Worm (Caenorhabditis elegans): ENCODE measurements around the gene hrg-1.

hrg-1 gene

DNA sequence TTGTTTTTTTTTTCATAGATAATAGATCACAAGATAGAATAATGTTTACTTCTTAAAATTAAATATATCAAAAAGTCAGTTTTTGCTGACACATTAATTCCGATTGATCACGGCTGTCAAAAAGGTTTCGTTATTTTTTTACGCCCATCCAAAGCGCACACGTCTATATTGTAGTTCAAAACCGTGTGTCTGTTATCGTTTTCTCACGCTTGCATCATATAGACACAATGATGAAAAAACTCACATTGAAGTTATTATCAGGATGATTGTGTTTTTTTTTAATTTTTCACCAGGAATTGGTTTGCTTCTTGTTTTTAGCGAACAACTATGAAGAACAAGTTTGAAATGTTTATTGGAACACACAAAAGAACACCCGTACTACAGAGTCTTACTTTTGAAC lies 8.3 kb downstream of the hrg-1 start (continued):
- TF ChIP-seq akir-1 (GFP tag; optimal IDR thresholded peaks at IDR 0.05), result no peak

- TF ChIP-seq nhr-27 (tag; optimal IDR thresholded peaks at IDR 0.05) (no peak), hmg-1.2 (GFP tag; IDR thresholded peaks at IDR 0.05) (no peak), C06A6.2 (GFP tag; conservative IDR thresholded peaks at IDR 0.05) (no peak), dpl-1 (GFP tag; optimal IDR thresholded peaks at IDR 0.05) (no peak), sdz-38 (tag; optimal IDR thresholded peaks at IDR 0.05) (no peak), lsy-27 (tag; optimal IDR thresholded peaks at IDR 0.05; ENCODE audit: borderline replicate concordance, insufficient read depth) (no peak), lir-1 (GFP tag; conservative IDR thresholded peaks at IDR 0.05) (no peak), ets-4 (GFP tag; optimal IDR thresholded peaks at IDR 0.05) (no peak), xnd-1 (tag; optimal IDR thresholded peaks at IDR 0.05) (no peak), madf-6 (GFP tag; IDR thresholded peaks at IDR 0.05) (no peak), Y53F4B.3 (GFP tag; IDR thresholded peaks at IDR 0.05) (no peak), hlh-12 (tag; optimal IDR thresholded peaks at IDR 0.05) (no peak), rec-8 (tag; optimal IDR thresholded peaks at IDR 0.05) (no peak), ztf-6 (GFP tag; IDR thresholded peaks at IDR 0.05) (no peak), lin-54 (GFP tag; optimal IDR thresholded peaks at IDR 0.05) (no peak), mel-28 (tag; optimal IDR thresholded peaks at IDR 0.05; ENCODE audit: borderline replicate concordance) (no peak), Y95B8A.8 (GFP tag; IDR thresholded peaks at IDR 0.05) (no peak)
Measured at ce11 chrX:4006966-4007365, 9.1 kb downstream of the hrg-1 start.

DNA sequence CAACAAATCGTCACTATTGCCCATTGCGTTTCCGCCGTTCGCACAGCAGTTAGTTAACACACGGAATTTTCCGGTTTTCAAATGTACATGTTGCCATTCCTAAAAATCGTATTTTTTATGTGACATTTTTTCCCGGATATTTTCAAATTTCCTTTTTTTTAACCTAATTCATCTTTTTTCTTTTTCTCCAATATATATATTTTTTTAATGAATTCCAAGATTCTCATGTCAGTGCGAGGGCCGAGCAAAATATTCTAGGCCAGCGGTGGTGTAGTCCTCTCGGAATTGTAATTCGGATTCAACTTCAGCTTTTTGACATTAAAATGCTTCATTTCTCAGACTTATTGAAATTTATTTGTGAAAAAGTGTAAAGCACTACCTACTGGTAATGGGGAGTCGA lies 11.0 kb downstream of the hrg-1 start, which contains the start of gene R02E12.4:
R02E12.4 (plus strand) TSS at position 301 of the 400 bp plus-strand sequence.
- TF ChIP-seq ceh-91 (GFP tag; IDR thresholded peaks at IDR 0.05) (no peak), lin-54 (GFP tag; optimal IDR thresholded peaks at IDR 0.05) (no peak), ceh-40 (GFP tag; IDR thresholded peaks at IDR 0.05) (no peak), egl-44 (GFP tag; IDR thresholded peaks at IDR 0.05) (no peak), F49E8.2 (tag; optimal IDR thresholded peaks at IDR 0.05; ENCODE audit: insufficient read depth) (no peak), madf-3 (GFP tag; IDR thresholded peaks at IDR 0.05) (no peak), F57C9.4 (tag; optimal IDR thresholded peaks at IDR 0.05) (no peak), ztf-6 (GFP tag; IDR thresholded peaks at IDR 0.05) (no peak), egl-18 (GFP tag; IDR thresholded peaks at IDR 0.05) (no peak), C17E4.6 (GFP tag; IDR thresholded peaks at IDR 0.05) (no peak), hmg-20 (GFP tag; IDR thresholded peaks at IDR 0.05) (no peak), C06A6.2 (GFP tag; conservative IDR thresholded peaks at IDR 0.05) (no peak), F55B11.4 (tag; optimal IDR thresholded peaks at IDR 0.05; ENCODE audit: borderline replicate concordance, insufficient read depth) (no peak), Y67H2A.10 (GFP tag; conservative IDR thresholded peaks at IDR 0.05) (no peak), tbp1 (GFP tag; optimal IDR thresholded peaks at IDR 0.05) (no peak), Y95B8A.8 (GFP tag; IDR thresholded peaks at IDR 0.05) (no peak), unc-62 (GFP tag; optimal IDR thresholded peaks at IDR 0.05) (no peak), F22D6.2 (tag; optimal IDR thresholded peaks at IDR 0.05) (no peak)

- TF ChIP-seq B0035.1 (tag; optimal IDR thresholded peaks at IDR 0.05) (no peak), tbp1 (GFP tag; optimal IDR thresholded peaks at IDR 0.05) (no peak), F57C9.4 (tag; optimal IDR thresholded peaks at IDR 0.05) (no peak), B0019.2 (GFP tag; conservative IDR thresholded peaks at IDR 0.05) (no peak), Y56A3A.18 (GFP tag; IDR thresholded peaks at IDR 0.05) (no peak)
Measured at ce11 chrX:4003220-4003619, 12.8 kb downstream of the hrg-1 start, which contains the start of gene R02E12.12. R02E12.12 (plus strand) TSS chrX:4003520.
